Worm (Caenorhabditis elegans) whole organism, midembryonic: ENCODE results near the gene nhr-190.

ENCODE experiments used
- T22C8.4 ChIP-seq: fragments of 200-800 bp; sonication (Bioruptor generic); IDR thresholded peaks from 2 replicates; pipeline ENCODE4 v1.3.6; 2022; ENCODE audit warnings: missing genetic modification characterization, missing compliant biosample characterization
- cog-1 ChIP-seq: sonication (generic microtip); optimal IDR thresholded peaks from 2 replicates; lab custom pipeline; 2016; ENCODE audit warnings: missing genetic modification characterization, missing compliant biosample characterization
- flt-1 ChIP-seq: fragments of 200-800 bp; sonication (Bioruptor generic); IDR thresholded peaks from 2 replicates; pipeline ENCODE4 v1.3.6; 2022; ENCODE audit warnings: missing genetic modification characterization, missing compliant biosample characterization
- klf-2 ChIP-seq: fragments of 200-800 bp; sonication (Bioruptor generic); conservative IDR thresholded peaks from 2 replicates; pipeline ENCODE4 v1.3.6; 2022; ENCODE audit warnings: missing genetic modification reagents, missing genetic modification characterization, missing compliant biosample characterization
- med-1 ChIP-seq: sonication (generic microtip); optimal IDR thresholded peaks from 2 replicates; lab custom pipeline; 2017; ENCODE audit warnings: missing genetic modification characterization, mild to moderate bottlenecking, missing compliant biosample characterization, antibody characterized with exemption, missing genetic modification reagents; ENCODE audit not compliant: insufficient read depth
- ref-1 ChIP-seq: fragments of 200-800 bp; sonication (Bioruptor generic); conservative IDR thresholded peaks from 2 replicates; pipeline ENCODE4 v1.3.6; 2022; ENCODE audit warnings: missing genetic modification reagents, missing genetic modification characterization, missing compliant biosample characterization
- tab-1 ChIP-seq: fragments of 200-800 bp; sonication (Bioruptor generic); IDR thresholded peaks from 2 replicates; pipeline ENCODE4 v1.3.6; 2022; ENCODE audit warnings: missing genetic modification characterization, missing compliant biosample characterization
- ztf-23 ChIP-seq: fragments of 200-800 bp; sonication (Bioruptor generic); IDR thresholded peaks from 2 replicates; pipeline ENCODE4 v1.3.6; 2022; ENCODE audit warnings: missing genetic modification reagents, missing genetic modification characterization, missing compliant biosample characterization
- ztf-29 ChIP-seq: fragments of 200-800 bp; sonication (Bioruptor generic); IDR thresholded peaks from 2 replicates; pipeline ENCODE4 v1.3.6; 2022; ENCODE audit warnings: missing genetic modification reagents, missing genetic modification characterization, missing compliant biosample characterization

nhr-190 gene

ce11 chrV:624922-625321, 17.8 kb downstream of the nhr-190 start, which contains the start of gene srt-17:
TSS of gene srt-17 (minus strand) at chrV:625022.
- TF ChIP-seq flt-1 (GFP tag; lab: Robert Waterston, UW) (no peak), klf-2 (GFP tag; lab: Robert Waterston, UW) (no peak), ztf-29 (no peak)

- TF ChIP-seq tab-1 (no peak), ztf-29 (no peak), ref-1 (GFP tag; lab: Robert Waterston, UW) (no peak), flt-1 (GFP tag; lab: Robert Waterston, UW) (no peak), ztf-23 (GFP tag; lab: Robert Waterston, UW) (no peak)
Measured at ce11 chrV:622902-623301, 19.8 kb downstream of the nhr-190 start, which contains the start of gene F48G7.5. TSS of gene F48G7.5 (minus strand) at chrV:622935.

- TF ChIP-seq ztf-23 (GFP tag; lab: Robert Waterston, UW) (no peak), klf-2 (GFP tag; lab: Robert Waterston, UW) (no peak), ztf-29 (no peak), ref-1 (GFP tag; lab: Robert Waterston, UW) (no peak), flt-1 (GFP tag; lab: Robert Waterston, UW) (no peak), tab-1 (no peak), med-1 (GFP tag; lab: Kevin White, UChicago) (no peak), cog-1 (tag; lab: Kevin White, UChicago) (no peak), T22C8.4 (GFP tag; lab: Robert Waterston, UW) (no peak)
Measured at ce11 chrV:620987-621386, 21.7 kb downstream of the nhr-190 start.

ce11 chrV:619054-619453, 23.7 kb downstream of the nhr-190 start, which contains the start of gene F48G7.4:
TSS of gene F48G7.4 (plus strand) at chrV:619453.
- TF ChIP-seq ztf-23 (GFP tag; lab: Robert Waterston, UW) (no peak), cog-1 (tag; lab: Kevin White, UChicago) (peak; percentile 24), tab-1 (no peak)

ce11 chrV:617917-618316, 24.8 kb downstream of the nhr-190 start:
- TF ChIP-seq ztf-29 (no peak), ztf-23 (GFP tag; lab: Robert Waterston, UW) (no peak), flt-1 (GFP tag; lab: Robert Waterston, UW) (no peak), tab-1 (no peak), T22C8.4 (GFP tag; lab: Robert Waterston, UW) (no peak), ref-1 (GFP tag; lab: Robert Waterston, UW) (no peak), klf-2 (GFP tag; lab: Robert Waterston, UW) (no peak), med-1 (GFP tag; lab: Kevin White, UChicago) (no peak), cog-1 (tag; lab: Kevin White, UChicago) (no peak)

DNA sequence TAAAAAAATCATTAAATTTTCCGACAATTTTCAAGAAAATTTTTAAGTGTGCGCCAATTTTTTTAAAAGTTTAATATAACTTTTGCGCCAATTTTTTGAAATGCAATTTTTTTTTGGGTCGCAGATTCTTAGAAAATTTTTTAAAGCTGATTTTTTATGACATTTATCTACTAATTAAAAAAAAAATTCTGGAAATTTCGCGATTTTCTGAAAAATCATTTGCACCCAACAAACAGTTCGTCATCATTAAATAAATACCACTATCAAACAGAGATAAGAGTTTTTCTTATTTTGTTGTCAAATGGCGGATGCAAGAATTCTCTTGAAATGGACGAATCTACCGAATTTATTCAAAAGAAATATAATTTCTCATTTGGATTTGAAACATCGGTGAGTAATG, 27.4 kb downstream of the nhr-190 start, which contains the start of gene F48G7.13:
TSS of gene F48G7.13 (plus strand) at position 301 of the 400 bp plus-strand sequence.
- TF ChIP-seq tab-1 (no peak), flt-1 (GFP tag; lab: Robert Waterston, UW) (no peak), ref-1 (GFP tag; lab: Robert Waterston, UW) (no peak), klf-2 (GFP tag; lab: Robert Waterston, UW) (no peak), cog-1 (tag; lab: Kevin White, UChicago) (no peak), ztf-29 (no peak), T22C8.4 (GFP tag; lab: Robert Waterston, UW) (no peak), ztf-23 (GFP tag; lab: Robert Waterston, UW) (no peak)

- no peak for TF ChIP-seq T22C8.4 (GFP tag; lab: Robert Waterston, UW)
- TF ChIP-seq med-1 (GFP tag; lab: Kevin White, UChicago), result no peak
- TF ChIP-seq ztf-29, result no peak
- no peak for TF ChIP-seq klf-2 (GFP tag; lab: Robert Waterston, UW)
- TF ChIP-seq ztf-23 (GFP tag; lab: Robert Waterston, UW), result no peak
- no peak for TF ChIP-seq tab-1
- TF ChIP-seq ref-1 (GFP tag; lab: Robert Waterston, UW), result no peak
- no peak for TF ChIP-seq cog-1 (tag; lab: Kevin White, UChicago)
- no peak for TF ChIP-seq flt-1 (GFP tag; lab: Robert Waterston, UW)
Measured at ce11 chrV:610217-610616, 32.5 kb downstream of the nhr-190 start, which contains the start of gene nhr-90. TSS of gene nhr-90 (plus strand) at chrV:610512.

ce11 chrV:609671-610070, 33.1 kb downstream of the nhr-190 start, which contains the start of gene srlf-36:
TSS of gene srlf-36 (minus strand) at chrV:609771.
- no peak for TF ChIP-seq tab-1
- TF ChIP-seq T22C8.4 (GFP tag; lab: Robert Waterston, UW), result no peak
- no peak for TF ChIP-seq med-1 (GFP tag; lab: Kevin White, UChicago)
- TF ChIP-seq klf-2 (GFP tag; lab: Robert Waterston, UW), result no peak
- TF ChIP-seq ztf-23 (GFP tag; lab: Robert Waterston, UW), result no peak
- TF ChIP-seq flt-1 (GFP tag; lab: Robert Waterston, UW), result no peak
- TF ChIP-seq ztf-29, result no peak
- TF ChIP-seq cog-1 (tag; lab: Kevin White, UChicago), result no peak
- no peak for TF ChIP-seq ref-1 (GFP tag; lab: Robert Waterston, UW)

DNA sequence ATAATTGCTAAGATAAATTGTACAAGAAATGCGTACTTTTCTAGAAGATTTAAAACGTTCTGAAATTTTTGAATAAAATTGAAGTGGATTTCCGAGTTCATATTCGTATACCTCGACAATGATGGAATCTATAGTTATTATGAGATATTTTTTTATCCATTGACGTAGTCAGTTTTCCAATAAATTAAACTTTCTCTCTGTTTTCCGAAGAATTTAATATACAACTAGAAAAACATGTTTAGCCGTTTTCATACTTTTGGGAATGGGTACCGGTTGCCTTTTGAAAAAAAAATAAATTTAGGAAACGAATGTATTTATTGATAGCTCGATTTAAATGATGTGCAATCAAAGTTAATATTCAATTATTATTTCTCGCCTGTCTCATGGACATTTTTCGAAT, 33.9 kb downstream of the nhr-190 start, which contains the start of gene srw-109:
TSS of gene srw-109 (minus strand) at position 101 of the 400 bp plus-strand sequence.
- TF ChIP-seq cog-1 (tag; lab: Kevin White, UChicago), result no peak
- no peak for TF ChIP-seq med-1 (GFP tag; lab: Kevin White, UChicago)
- TF ChIP-seq tab-1, result no peak
- no peak for TF ChIP-seq flt-1 (GFP tag; lab: Robert Waterston, UW)

DNA sequence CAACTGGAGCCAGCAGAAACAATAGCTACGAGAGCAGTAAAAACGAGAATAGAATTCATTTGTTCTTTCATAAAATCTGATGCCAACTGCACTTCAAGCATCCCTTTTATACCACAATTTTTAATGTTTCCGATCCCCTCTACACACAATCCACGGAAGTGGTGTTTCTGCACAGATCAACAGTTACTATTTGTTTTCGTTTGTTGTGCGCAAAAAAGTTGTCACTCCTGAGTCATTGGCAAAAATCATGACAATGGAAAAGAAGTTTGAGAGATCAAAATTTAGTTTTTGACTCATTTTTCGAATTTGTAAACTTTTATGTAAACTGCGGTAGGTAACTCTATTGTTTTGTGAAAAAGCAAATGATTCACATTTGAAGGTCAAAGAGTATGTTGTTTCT, 38.6 kb downstream of the nhr-190 start, which contains the start of gene srlf-37:
TSS of gene srlf-37 (minus strand) at position 101 of the 400 bp plus-strand sequence.
- TF ChIP-seq ztf-29 (no peak), ztf-23 (GFP tag; lab: Robert Waterston, UW) (no peak), cog-1 (tag; lab: Kevin White, UChicago) (no peak)
